Fruit fly (Drosophila melanogaster): Measurements from ENCODE around the gene nsl1.
A peak's percentile ranks its signal among the peaks of the same experiment; 100 is the strongest.

The nsl1 gene

DNA sequence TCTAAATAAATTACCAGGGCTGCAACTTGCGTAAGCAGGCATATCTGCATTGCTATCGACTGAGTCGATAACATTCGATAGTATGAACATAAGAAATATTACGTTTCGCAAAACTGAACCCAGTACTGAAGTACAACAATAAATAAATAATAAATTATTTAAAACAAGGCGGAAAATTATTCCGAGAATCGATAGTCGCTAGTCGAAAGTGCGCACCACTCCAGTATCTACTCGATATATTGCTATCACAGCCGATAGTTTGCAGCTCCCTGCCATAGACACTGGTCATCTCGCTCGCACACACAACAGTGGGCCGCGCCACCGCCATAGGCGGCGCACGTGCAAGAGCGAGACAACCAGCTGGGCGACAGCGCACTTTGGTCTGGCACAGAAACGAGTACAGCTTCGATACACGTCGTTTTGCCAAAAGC lies at the start of gene nsl1:
nsl1 (plus strand) TSS at position 411 of the 431 bp plus-strand sequence.
- TF ChIP-seq pan (optimal IDR thresholded peaks at IDR 0.05), result no peak
- no peak for TF ChIP-seq psq (optimal IDR thresholded peaks at IDR 0.05)
- peak; percentile 75 for TF ChIP-seq CG8478 (optimal IDR thresholded peaks at IDR 0.05)

DNA sequence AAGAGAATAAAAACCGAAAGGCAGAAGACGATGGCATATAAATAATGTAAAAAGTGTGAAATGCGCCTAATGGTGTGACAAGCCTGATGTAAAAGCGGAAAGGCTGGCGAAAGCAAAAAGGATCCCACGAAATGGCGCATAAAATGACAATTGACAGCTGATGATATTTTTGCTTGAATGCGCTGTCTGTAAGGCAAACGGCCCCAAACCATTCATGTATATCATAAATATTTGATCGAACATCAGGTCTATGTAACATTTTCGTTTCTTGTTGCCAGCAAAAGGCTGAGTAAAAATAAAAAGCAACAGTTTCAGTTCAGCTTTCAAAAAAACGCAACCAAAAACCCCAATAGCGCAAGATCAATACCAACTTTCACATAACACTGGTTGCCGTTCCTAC lies 49.2 kb upstream of the nsl1 start, which contains the start of gene CG4520:
CG4520 (plus strand) TSS at position 301 of the 400 bp plus-strand sequence.
- no peak for TF ChIP-seq CG8478 (optimal IDR thresholded peaks at IDR 0.05)
- TF ChIP-seq psq (optimal IDR thresholded peaks at IDR 0.05), result no peak
- no peak for TF ChIP-seq pan (optimal IDR thresholded peaks at IDR 0.05)
- no peak for TF ChIP-seq usp (GFP tag; optimal IDR thresholded peaks at IDR 0.05)
- TF ChIP-seq EcR (GFP tag; optimal IDR thresholded peaks at IDR 0.05), result no peak
- TF ChIP-seq Dll (optimal IDR thresholded peaks at IDR 0.05), result no peak

DNA sequence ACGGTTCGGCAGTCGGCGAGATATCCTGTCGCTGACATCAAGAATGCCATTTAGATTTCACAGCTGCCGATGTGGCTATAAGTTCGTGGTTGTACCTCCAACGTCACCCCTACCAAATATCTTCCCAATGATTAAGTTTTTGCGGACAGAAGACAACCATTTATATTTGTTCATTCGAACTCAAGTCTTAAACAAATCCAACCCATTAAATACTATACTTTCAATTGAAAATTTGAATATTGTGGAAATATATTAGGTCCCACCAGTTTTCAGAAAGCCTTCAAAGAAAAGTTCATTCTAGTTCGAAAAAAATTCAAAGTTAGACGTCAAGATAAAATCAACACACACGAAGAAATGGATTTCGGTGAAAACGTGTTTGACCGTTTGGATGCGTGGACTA lies 30.8 kb upstream of the nsl1 start, which contains the start of gene CG12784:
CG12784 (plus strand) TSS at position 301 of the 400 bp plus-strand sequence.
- TF ChIP-seq pan (optimal IDR thresholded peaks at IDR 0.05) (no peak), EcR (GFP tag; optimal IDR thresholded peaks at IDR 0.05) (no peak), psq (optimal IDR thresholded peaks at IDR 0.05) (no peak), usp (GFP tag; optimal IDR thresholded peaks at IDR 0.05) (no peak), CG8478 (optimal IDR thresholded peaks at IDR 0.05) (no peak), Dll (optimal IDR thresholded peaks at IDR 0.05) (no peak)

DNA sequence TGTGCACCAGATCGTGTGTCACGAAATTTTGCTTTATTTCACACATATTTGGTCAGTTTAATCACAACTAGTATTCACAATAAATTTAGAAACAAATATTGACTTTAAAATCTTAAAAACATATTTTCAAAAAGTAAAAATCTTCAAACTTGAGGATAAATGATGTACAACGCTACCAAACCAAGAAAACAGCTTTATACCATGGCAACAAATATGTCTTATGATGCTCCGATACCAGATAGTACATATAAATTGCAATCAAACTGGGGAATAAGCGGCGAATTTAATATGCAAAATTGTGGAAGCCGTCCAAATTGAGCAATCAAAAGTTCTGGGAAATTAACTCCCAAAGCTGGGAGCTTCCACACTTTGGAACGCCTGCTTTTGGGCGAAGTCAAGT lies 26.2 kb upstream of the nsl1 start, which contains the start of gene CG5623:
CG5623 (minus strand) TSS at position 101 of the 400 bp plus-strand sequence.
- TF ChIP-seq pan (optimal IDR thresholded peaks at IDR 0.05), result no peak
- no peak for TF ChIP-seq Dll (optimal IDR thresholded peaks at IDR 0.05)
- no peak for TF ChIP-seq CG8478 (optimal IDR thresholded peaks at IDR 0.05)
- TF ChIP-seq usp (GFP tag; optimal IDR thresholded peaks at IDR 0.05), result no peak
- TF ChIP-seq psq (optimal IDR thresholded peaks at IDR 0.05), result no peak

DNA sequence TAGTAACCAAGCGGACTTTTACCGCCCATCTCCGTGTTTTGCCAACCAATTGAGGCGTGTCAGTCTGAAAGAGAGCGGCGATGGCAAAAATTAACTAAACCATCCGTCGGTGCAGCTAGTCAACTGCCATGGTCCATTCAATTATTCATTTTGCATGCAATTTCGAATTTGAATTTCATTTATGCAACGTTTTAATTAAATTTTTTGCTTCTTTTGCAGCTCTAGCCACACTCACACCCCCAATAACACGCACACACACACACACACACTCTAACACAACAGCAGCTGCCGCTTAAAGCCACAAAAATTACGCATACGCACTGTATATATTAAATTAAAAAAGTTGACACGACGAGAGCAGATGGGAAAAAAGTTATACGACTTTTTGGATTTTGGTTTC lies 24.7 kb upstream of the nsl1 start:
- TF ChIP-seq CG8478 (optimal IDR thresholded peaks at IDR 0.05) (no peak), pan (optimal IDR thresholded peaks at IDR 0.05) (no peak), psq (optimal IDR thresholded peaks at IDR 0.05) (no peak), Dll (optimal IDR thresholded peaks at IDR 0.05) (no peak)

DNA sequence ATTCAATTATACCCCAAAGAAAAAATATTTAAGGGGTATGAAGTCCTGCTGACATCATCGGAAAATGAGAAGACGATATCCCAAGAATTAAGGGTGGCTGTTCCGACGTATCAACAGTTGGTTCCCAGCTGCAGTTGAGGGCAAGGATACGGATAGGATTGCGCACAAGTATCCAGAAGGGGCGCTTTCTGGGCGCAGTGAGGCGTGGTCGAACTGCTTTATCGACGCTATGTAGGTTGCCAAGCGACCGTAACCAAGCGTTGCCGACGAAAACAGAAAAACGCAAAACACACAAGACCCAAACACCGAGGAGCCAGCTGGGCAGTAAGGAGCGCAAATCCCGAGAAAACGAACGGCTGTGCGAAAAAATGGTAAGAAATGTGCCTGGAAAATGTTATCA lies 19.5 kb upstream of the nsl1 start, which contains the start of gene Ttc26:
Ttc26 (plus strand) TSS at position 289 of the 400 bp plus-strand sequence.
- TF ChIP-seq usp (GFP tag; optimal IDR thresholded peaks at IDR 0.05) (no peak), CG8478 (optimal IDR thresholded peaks at IDR 0.05) (no peak), psq (optimal IDR thresholded peaks at IDR 0.05) (no peak), pan (optimal IDR thresholded peaks at IDR 0.05) (no peak), EcR (GFP tag; optimal IDR thresholded peaks at IDR 0.05) (no peak)

DNA sequence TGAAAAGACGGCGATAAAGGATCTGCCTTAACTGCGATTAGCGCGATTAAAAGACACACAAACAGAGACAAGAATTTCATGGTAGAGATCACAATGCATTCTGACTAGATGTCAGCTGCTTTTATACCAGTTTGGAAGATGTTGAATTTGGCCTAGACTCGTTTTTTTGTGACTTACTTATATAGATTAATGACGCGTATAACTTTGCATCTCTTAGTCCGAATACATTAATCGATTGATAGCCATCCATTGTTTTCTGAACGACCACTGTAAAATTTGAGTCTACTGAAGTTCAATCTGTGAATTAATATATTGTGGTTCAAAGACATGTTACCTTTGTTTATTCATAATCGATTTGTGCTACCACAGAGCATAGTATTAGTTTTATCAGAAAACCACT lies 18.3 kb upstream of the nsl1 start, which contains the start of gene CG45207:
CG45207 (minus strand) TSS at position 101 of the 400 bp plus-strand sequence.
- no peak for TF ChIP-seq EcR (GFP tag; optimal IDR thresholded peaks at IDR 0.05)
- no peak for TF ChIP-seq CG8478 (optimal IDR thresholded peaks at IDR 0.05)
- TF ChIP-seq psq (optimal IDR thresholded peaks at IDR 0.05), result no peak
- no peak for TF ChIP-seq pan (optimal IDR thresholded peaks at IDR 0.05)

DNA sequence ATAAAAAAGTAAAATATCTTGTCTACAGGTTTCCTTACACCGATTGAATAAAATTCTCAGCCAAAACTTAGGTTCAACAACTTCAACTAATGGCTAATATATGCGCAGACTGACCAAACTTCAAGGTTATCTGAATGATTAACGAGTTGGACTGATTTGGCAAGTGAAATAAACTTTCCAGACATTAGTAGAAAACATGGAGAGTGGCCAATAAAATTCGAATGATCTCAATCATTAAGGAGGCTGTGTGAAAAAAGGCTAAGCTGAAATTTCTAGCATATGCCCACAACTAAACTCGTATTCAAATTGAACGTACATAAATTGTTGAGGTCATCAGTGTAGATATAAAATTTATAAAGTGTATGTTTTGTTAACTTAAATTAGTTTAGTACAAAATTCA lies 14.1 kb upstream of the nsl1 start, which contains the start of gene CG5614:
CG5614 (plus strand) TSS at position 301 of the 400 bp plus-strand sequence.
- TF ChIP-seq psq (optimal IDR thresholded peaks at IDR 0.05) (no peak), EcR (GFP tag; optimal IDR thresholded peaks at IDR 0.05) (no peak), CG8478 (optimal IDR thresholded peaks at IDR 0.05) (no peak), usp (GFP tag; optimal IDR thresholded peaks at IDR 0.05) (no peak)

DNA sequence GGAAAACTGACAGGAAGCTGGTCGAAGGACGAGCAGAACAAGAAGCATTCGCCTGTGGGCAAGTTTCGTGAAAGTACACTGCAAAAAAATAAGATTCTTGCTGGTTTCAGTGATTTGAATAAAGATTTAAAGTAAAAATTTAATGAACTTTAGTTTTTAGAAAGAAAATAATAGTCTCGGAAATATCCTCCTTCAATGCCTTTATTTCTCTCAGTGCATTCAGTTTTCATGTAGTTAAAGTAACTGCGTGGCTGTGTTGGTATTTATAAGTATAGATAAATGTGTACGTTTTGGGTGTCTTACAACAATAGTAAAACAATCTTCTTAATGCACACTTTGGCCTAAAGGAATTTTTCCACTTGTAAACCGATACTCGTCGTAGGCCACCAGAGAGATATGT lies 9.3 kb upstream of the nsl1 start:
- TF ChIP-seq usp (GFP tag; optimal IDR thresholded peaks at IDR 0.05) (no peak), CG8478 (optimal IDR thresholded peaks at IDR 0.05) (no peak), Dll (optimal IDR thresholded peaks at IDR 0.05) (no peak), EcR (GFP tag; optimal IDR thresholded peaks at IDR 0.05) (no peak), pan (optimal IDR thresholded peaks at IDR 0.05) (no peak), psq (optimal IDR thresholded peaks at IDR 0.05) (no peak)

DNA sequence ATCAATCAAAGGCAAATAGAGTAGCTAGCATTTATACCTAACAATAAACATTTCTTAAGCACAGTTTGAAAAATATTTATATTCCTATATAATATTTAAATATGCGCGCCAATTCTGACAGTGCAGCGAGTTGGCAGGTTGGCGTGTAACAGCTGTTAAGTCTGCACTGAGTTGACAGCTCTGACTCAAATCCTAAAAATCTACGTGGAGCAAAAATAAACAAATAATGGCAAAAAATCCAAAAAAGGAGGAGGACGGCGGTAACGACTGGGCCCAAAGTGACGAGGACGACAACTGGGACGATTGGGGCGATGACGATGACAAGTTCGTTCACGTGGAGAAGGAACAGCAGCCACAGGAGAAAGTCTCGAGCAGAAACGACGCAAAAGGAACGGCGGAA lies 7.0 kb upstream of the nsl1 start, which contains the start of gene CG9590:
CG9590 (plus strand) TSS at position 166 of the 400 bp plus-strand sequence.
- TF ChIP-seq CG8478 (optimal IDR thresholded peaks at IDR 0.05), result no peak
- TF ChIP-seq usp (GFP tag; optimal IDR thresholded peaks at IDR 0.05), result no peak
- TF ChIP-seq pan (optimal IDR thresholded peaks at IDR 0.05), result no peak
- TF ChIP-seq EcR (GFP tag; optimal IDR thresholded peaks at IDR 0.05), result no peak
- TF ChIP-seq Dll (optimal IDR thresholded peaks at IDR 0.05), result no peak
- no peak for TF ChIP-seq psq (optimal IDR thresholded peaks at IDR 0.05)

DNA sequence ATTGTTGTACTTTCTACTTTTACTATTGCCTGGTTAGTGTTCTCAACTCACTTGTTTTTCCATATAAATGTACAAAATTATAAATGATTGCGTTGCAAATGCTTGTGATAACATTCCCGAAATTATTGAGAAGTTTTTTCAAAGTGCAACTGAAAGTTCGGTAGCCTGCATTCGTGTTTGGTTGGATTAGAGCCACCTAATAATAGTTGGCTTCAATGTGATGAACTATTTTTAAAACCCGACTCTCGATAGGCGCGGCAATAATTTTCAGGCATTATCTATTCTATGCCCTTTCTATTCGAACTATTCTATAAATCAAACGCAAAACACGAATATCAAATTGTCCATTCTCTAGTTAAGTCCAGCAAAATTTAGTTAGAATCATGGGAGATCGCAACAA lies 5.4 kb upstream of the nsl1 start, which contains the start of gene Uros2:
Uros2 (plus strand) TSS at position 301 of the 400 bp plus-strand sequence.
- TF ChIP-seq EcR (GFP tag; optimal IDR thresholded peaks at IDR 0.05) (no peak), Dll (optimal IDR thresholded peaks at IDR 0.05) (no peak), pan (optimal IDR thresholded peaks at IDR 0.05) (no peak), usp (GFP tag; optimal IDR thresholded peaks at IDR 0.05) (no peak), psq (optimal IDR thresholded peaks at IDR 0.05) (no peak), CG8478 (optimal IDR thresholded peaks at IDR 0.05) (no peak)

DNA sequence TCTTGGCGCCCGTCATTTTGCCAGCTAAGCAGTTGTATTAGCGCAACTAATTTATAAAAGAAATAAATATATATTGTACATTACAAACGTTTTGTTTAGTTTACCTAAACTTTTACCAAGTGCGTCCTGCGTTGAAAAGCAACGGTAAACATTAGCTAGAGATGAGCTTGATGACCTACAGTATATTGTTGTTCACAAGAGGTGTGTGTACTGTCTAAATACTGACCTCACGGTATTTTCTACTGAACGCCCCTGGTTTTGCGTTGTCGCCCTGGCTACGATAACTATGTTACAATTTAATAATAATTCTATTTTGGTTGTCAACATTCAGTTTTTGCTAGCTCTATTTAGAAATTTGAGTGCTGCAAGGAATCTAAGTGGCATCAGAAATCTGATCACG lies 1.2 kb upstream of the nsl1 start, which contains the start of gene Acyp2:
Acyp2 (plus strand) TSS at position 262 of the 400 bp plus-strand sequence.
- TF ChIP-seq pan (optimal IDR thresholded peaks at IDR 0.05), result no peak
- no peak for TF ChIP-seq psq (optimal IDR thresholded peaks at IDR 0.05)
- TF ChIP-seq usp (GFP tag; optimal IDR thresholded peaks at IDR 0.05), result no peak
- no peak for TF ChIP-seq EcR (GFP tag; optimal IDR thresholded peaks at IDR 0.05)
- no peak for TF ChIP-seq Dll (optimal IDR thresholded peaks at IDR 0.05)
- TF ChIP-seq CG8478 (optimal IDR thresholded peaks at IDR 0.05), result no peak

DNA sequence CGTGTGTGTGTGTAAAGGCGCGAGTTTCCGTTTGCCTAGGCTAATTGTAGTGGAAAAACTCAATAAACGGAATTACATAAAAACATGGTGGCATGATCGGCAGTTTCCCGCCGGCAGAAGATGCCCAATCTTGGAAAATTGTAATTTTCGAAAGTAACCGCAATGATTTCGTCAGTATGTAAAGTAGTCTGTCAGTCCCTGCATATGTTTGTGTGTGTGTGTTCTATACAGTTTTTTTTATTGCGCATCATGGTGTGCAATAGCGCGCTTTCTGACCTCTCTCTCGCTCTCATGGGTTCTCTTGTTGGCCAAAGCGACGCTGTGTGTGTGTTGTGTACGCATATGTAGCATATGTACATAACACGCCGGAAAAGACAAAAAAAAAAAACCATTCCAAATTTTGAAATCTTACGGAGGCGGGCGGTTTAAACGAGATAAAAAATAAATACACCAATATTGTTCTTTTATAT lies 711 bp downstream of the nsl1 start:
- no peak for TF ChIP-seq Dll (optimal IDR thresholded peaks at IDR 0.05)
- peak; percentile 91 for TF ChIP-seq CG8478 (optimal IDR thresholded peaks at IDR 0.05)
